Worm (Caenorhabditis elegans) whole organism, L2 larva: ENCODE data around the gene C15C8.4.
A peak's percentile ranks its signal among the peaks of the same experiment; 100 is the strongest.

ENCODE experiments used
- C34F6.9 ChIP-seq: fragments of 150-350 bp; optimal IDR thresholded peaks from 2 replicates; lab custom pipeline; 2014; ENCODE audit warnings: missing biosample characterization, missing genetic modification characterization
- F13H6.1 ChIP-seq: sonication (generic microtip); optimal IDR thresholded peaks from 2 replicates; lab custom pipeline; 2016; ENCODE audit warnings: missing genetic modification characterization, missing compliant biosample characterization
- alr-1 ChIP-seq: fragments of 150-350 bp; optimal IDR thresholded peaks from 2 replicates; lab custom pipeline; 2014; ENCODE audit warnings: missing biosample characterization, missing genetic modification characterization
- aly-2 ChIP-seq: fragments of 150-350 bp; optimal IDR thresholded peaks from 2 replicates; lab custom pipeline; 2014; ENCODE audit warnings: missing biosample characterization, missing genetic modification characterization
- ama-1 ChIP-seq: fragments of 150-350 bp; optimal IDR thresholded peaks from 2 replicates; lab custom pipeline; 2018; ENCODE audit warnings: inconsistent platforms
- blmp-1 ChIP-seq: sonication (generic microtip); optimal IDR thresholded peaks from 2 replicates; lab custom pipeline; 2017; ENCODE audit warnings: missing genetic modification characterization, mild to moderate bottlenecking, missing compliant biosample characterization, antibody characterized with exemption, moderate library complexity; ENCODE audit not compliant: insufficient read depth
- ceh-82 ChIP-seq: fragments of 150-350 bp; optimal IDR thresholded peaks from 2 replicates; lab custom pipeline; 2014; ENCODE audit warnings: missing biosample characterization, missing genetic modification characterization
- crh-2 ChIP-seq: sonication (generic microtip); optimal IDR thresholded peaks from 2 replicates; lab custom pipeline; 2017; ENCODE audit warnings: missing biosample characterization, missing genetic modification characterization
- dmd-4 ChIP-seq: sonication (generic microtip); optimal IDR thresholded peaks from 2 replicates; lab custom pipeline; 2017; ENCODE audit warnings: missing biosample characterization, missing genetic modification characterization
- elt-1 ChIP-seq: fragments of 150-350 bp; optimal IDR thresholded peaks from 2 replicates; lab custom pipeline; 2014; ENCODE audit warnings: missing biosample characterization, missing genetic modification characterization
- elt-3 ChIP-seq: sonication (generic microtip); optimal IDR thresholded peaks from 2 replicates; lab custom pipeline; 2017; ENCODE audit warnings: missing biosample characterization, missing genetic modification characterization
- fos-1 ChIP-seq: fragments of 150-350 bp; optimal IDR thresholded peaks from 2 replicates; lab custom pipeline; 2014; ENCODE audit warnings: missing biosample characterization, missing genetic modification characterization
- gmeb-1 ChIP-seq: fragments of 150-350 bp; optimal IDR thresholded peaks from 2 replicates; lab custom pipeline; 2014; ENCODE audit warnings: missing biosample characterization, missing genetic modification characterization
- lin-11 ChIP-seq: fragments of 150-350 bp; sonication (generic microtip); optimal IDR thresholded peaks from 2 replicates; lab custom pipeline; 2014; ENCODE audit warnings: missing biosample characterization, missing genetic modification characterization, inconsistent platforms, mixed read lengths
- mdl-1 ChIP-seq, 2 experiments: fragments of 150-350 bp in 1 of 2; sonication (generic microtip) in 1 of 2; optimal IDR thresholded peaks; 2 replicates each; lab custom pipeline; 2017; ENCODE audit warnings: missing biosample characterization in 2 of 2, missing genetic modification characterization in 2 of 2
- nhr-11 ChIP-seq: fragments of 150-350 bp; optimal IDR thresholded peaks from 2 replicates; lab custom pipeline; 2014; ENCODE audit warnings: missing biosample characterization, missing genetic modification characterization
- nhr-129 ChIP-seq: fragments of 150-350 bp; optimal IDR thresholded peaks from 2 replicates; lab custom pipeline; 2014; ENCODE audit warnings: missing biosample characterization, missing genetic modification characterization
- nhr-21 ChIP-seq: fragments of 150-350 bp; optimal IDR thresholded peaks from 2 replicates; lab custom pipeline; 2014; ENCODE audit warnings: missing biosample characterization, missing genetic modification characterization
- nhr-23 ChIP-seq: fragments of 150-350 bp; optimal IDR thresholded peaks from 2 replicates; lab custom pipeline; 2014; ENCODE audit warnings: missing biosample characterization, missing genetic modification reagents, missing genetic modification characterization
- nhr-237 ChIP-seq: fragments of 150-350 bp; optimal IDR thresholded peaks from 2 replicates; lab custom pipeline; 2014; ENCODE audit warnings: missing biosample characterization, missing genetic modification characterization
- nhr-6 ChIP-seq: fragments of 150-350 bp; optimal IDR thresholded peaks from 2 replicates; lab custom pipeline; 2014; ENCODE audit warnings: missing biosample characterization, missing genetic modification characterization
- peb-1 ChIP-seq: fragments of 150-350 bp; optimal IDR thresholded peaks from 2 replicates; lab custom pipeline; 2014; ENCODE audit warnings: missing biosample characterization, missing genetic modification characterization
- sma-3 ChIP-seq: sonication (generic microtip); optimal IDR thresholded peaks from 2 replicates; lab custom pipeline; 2016; ENCODE audit warnings: missing genetic modification reagents, missing genetic modification characterization, missing compliant biosample characterization
- sma-9 ChIP-seq, 2 experiments: fragments of 150-350 bp in 1 of 2; sonication (generic microtip) in 1 of 2; optimal IDR thresholded peaks; 2 replicates each; lab custom pipeline; 2014 to 2016; ENCODE audit warnings: missing genetic modification characterization in 2 of 2, mild to moderate bottlenecking in 1 of 2, missing biosample characterization in 1 of 2, missing compliant biosample characterization in 1 of 2, missing genetic modification reagents in 1 of 2, moderate library complexity in 1 of 2
- unc-55 ChIP-seq: fragments of 150-350 bp; sonication (generic microtip); optimal IDR thresholded peaks from 3 replicates; lab custom pipeline; 2014; ENCODE audit warnings: missing biosample characterization, missing genetic modification reagents, missing genetic modification characterization
- ztf-1 ChIP-seq: fragments of 200-800 bp; sonication (Bioruptor generic); conservative IDR thresholded peaks from 2 replicates; pipeline ENCODE4 v1.3.6; 2022; ENCODE audit warnings: missing genetic modification characterization, missing compliant biosample characterization
- ztf-4 ChIP-seq: fragments of 150-350 bp; optimal IDR thresholded peaks from 2 replicates; lab custom pipeline; 2014; ENCODE audit warnings: missing biosample characterization, missing genetic modification characterization

The C15C8.4 gene

ce11 chrV:12744979-12745378 is 2.3 kb downstream of the C15C8.4 start, which contains the start of gene C15C8.7:
Gene C15C8.7, minus strand, starts transcription at chrV:12745050.
- TF ChIP-seq F13H6.1 (tag; lab: Kevin White, UChicago) (peak; percentile 6), nhr-21 (tag; lab: Kevin White, UChicago) (no peak), nhr-129 (tag; lab: Kevin White, UChicago) (no peak), ama-1 (lab: Kevin White, UChicago) (no peak), C34F6.9 (tag; lab: Kevin White, UChicago) (no peak), blmp-1 (no peak), alr-1 (tag; lab: Kevin White, UChicago) (no peak), elt-3 (tag; lab: Kevin White, UChicago) (no peak), fos-1 (tag; lab: Kevin White, UChicago) (peak; percentile 63), dmd-4 (tag; lab: Kevin White, UChicago) (no peak), mdl-1 (tag; optimal IDR thresholded peaks at IDR 0.05; lab: Kevin White, UChicago) (no peak)

DNA sequence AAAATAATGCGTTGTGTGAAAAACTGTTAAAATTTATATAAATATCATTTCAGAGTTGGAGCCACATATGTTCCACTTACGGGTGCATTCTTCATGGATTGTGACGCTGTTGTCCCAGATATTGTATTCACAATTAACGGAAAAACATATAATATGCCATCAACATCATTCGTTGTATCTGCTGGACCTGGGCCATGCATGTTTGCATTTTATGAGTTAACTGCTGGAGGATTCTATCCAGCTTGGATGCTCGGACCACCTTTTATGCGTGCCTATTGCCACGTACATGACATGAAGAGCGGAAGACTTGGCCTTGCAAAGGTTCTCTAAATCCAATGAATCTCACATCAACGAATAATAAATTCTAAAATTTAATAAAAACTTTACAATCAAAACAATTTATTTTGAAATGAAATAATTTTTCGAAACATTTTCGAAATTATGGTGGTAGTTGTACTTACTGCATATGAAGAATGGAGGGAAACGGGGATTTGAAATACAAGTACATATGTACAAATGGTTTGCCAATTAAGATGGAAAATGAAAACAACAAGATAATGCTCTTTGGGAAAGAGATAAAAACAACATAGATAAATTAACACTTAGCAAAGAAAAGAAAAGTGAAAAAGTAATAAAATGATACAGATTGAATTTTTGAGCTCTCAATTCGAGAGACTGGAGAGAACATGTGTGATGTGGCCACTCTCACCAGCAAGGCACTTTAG is 3.3 kb downstream of the C15C8.4 start:
- TF ChIP-seq blmp-1 (no peak), nhr-23 (tag; lab: Kevin White, UChicago) (no peak), ztf-1 (no peak), elt-1 (tag; lab: Kevin White, UChicago) (no peak), nhr-11 (tag; lab: Kevin White, UChicago) (no peak), ceh-82 (no peak), sma-9 (GFP tag; optimal IDR thresholded peaks at IDR 0.05; lab: Kevin White, UChicago) (no peak), sma-9 (tag; optimal IDR thresholded peaks at IDR 0.05; lab: Kevin White, UChicago) (no peak)
- TF ChIP-seq, all 48 proteins: peak for 0

- peak; percentile 54 for TF ChIP-seq sma-9 (GFP tag; optimal IDR thresholded peaks at IDR 0.05; lab: Kevin White, UChicago)
- TF ChIP-seq sma-9 (tag; optimal IDR thresholded peaks at IDR 0.05; lab: Kevin White, UChicago), result no peak
- peak; percentile 8 for TF ChIP-seq gmeb-1 (tag; lab: Kevin White, UChicago)
- TF ChIP-seq fos-1 (tag; lab: Kevin White, UChicago), result peak; percentile 82
- no peak for TF ChIP-seq nhr-21 (tag; lab: Kevin White, UChicago)
- TF ChIP-seq nhr-129 (tag; lab: Kevin White, UChicago), result peak; percentile 96
- peak; percentile 70 for TF ChIP-seq crh-2 (tag; lab: Kevin White, UChicago)
- TF ChIP-seq ceh-82, result no peak
- TF ChIP-seq nhr-237 (tag; lab: Kevin White, UChicago), result no peak
- TF ChIP-seq unc-55 (GFP tag; lab: Kevin White, UChicago), result no peak
- TF ChIP-seq, all 48 proteins: peak for 5
Measured at ce11 chrV:12741684-12742083, 5.6 kb downstream of the C15C8.4 start, which contains the start of gene hrg-7. Gene hrg-7, plus strand, starts transcription at chrV:12742041.

ce11 chrV:12736166-12736753 is 11.0 kb downstream of the C15C8.4 start, which contains the start of gene cky-1:
Gene cky-1, plus strand, starts transcription at chrV:12736703.
- TF ChIP-seq lin-11 (tag; lab: Kevin White, UChicago) (no peak), peb-1 (peak; percentile 71), blmp-1 (no peak)

DNA sequence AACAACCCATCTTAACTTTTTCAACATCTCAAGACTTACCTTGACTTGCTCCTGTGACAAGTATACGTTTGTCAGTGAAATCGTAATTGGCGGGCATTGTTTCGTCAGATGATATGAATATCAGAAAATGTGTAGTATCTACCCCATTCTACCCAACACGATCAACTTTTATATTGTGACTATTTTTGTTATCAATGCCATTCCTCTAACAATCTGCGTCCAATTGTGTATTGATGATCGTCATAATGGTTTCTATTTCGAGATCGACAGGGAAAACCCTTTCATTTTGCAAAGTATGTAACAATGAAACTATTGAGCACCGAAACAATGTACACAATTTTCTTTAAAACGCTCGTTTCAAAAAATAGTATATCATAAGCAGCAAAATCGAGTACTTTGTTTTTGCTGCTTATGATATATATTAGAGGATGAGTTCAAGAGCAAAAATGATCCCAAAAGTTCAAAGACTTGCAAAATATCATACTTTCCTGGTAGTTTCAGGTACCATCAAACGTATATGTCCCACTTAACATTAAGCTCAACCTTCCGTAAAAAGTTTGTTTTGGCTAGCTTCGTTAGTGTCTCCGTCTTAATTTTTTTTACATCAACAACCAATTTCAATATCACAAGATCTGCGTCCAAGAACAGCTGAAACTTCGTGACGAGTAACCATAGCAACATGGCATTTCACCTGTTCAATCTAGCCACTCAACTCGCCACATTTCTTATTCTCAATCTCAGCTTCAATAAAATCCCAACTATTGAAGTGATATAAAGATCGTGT is 13.6 kb downstream of the C15C8.4 start, which contains the start of the genes dhs-21 and xbx-9:
Gene dhs-21 (minus strand): TSS at position 181 of the 784 bp plus-strand sequence.
Gene xbx-9 (plus strand): TSS at position 734 of the 784 bp plus-strand sequence.
- peak; percentile 50 for TF ChIP-seq sma-9 (GFP tag; optimal IDR thresholded peaks at IDR 0.05; lab: Kevin White, UChicago)
- TF ChIP-seq sma-9 (tag; optimal IDR thresholded peaks at IDR 0.05; lab: Kevin White, UChicago), result no peak
- TF ChIP-seq sma-3 (GFP tag; lab: Kevin White, UChicago), result peak; percentile 11
- TF ChIP-seq fos-1 (tag; lab: Kevin White, UChicago), result peak; percentile 59
- TF ChIP-seq nhr-129 (tag; lab: Kevin White, UChicago), result peak; percentile 87
- TF ChIP-seq dmd-4 (tag; lab: Kevin White, UChicago), result no peak

DNA sequence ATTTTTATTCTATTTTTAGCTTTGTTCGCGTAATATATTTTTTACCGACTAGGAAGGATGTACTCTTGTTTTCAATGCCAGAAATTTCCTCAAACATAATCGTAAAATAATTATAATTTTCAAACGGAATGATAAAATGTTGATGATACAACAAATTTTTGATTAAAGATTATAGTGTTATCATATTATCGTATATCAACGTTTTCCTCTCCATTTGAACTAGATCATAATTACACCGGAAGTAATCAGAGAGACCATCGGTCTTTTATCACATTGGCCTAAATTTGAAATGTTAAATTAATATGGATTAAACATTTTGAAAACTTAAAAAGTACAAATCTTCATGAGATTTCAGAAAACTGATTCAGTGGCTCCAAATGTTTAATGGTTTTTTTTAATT is 14.5 kb downstream of the C15C8.4 start:
- TF ChIP-seq nhr-21 (tag; lab: Kevin White, UChicago) (no peak), sma-9 (GFP tag; optimal IDR thresholded peaks at IDR 0.05; lab: Kevin White, UChicago) (peak; percentile 46), sma-9 (tag; optimal IDR thresholded peaks at IDR 0.05; lab: Kevin White, UChicago) (no peak), sma-3 (GFP tag; lab: Kevin White, UChicago) (no peak), fos-1 (tag; lab: Kevin White, UChicago) (peak; percentile 62), elt-3 (tag; lab: Kevin White, UChicago) (no peak), nhr-6 (tag; lab: Kevin White, UChicago) (no peak), mdl-1 (tag; optimal IDR thresholded peaks at IDR 0.05; lab: Kevin White, UChicago) (no peak), crh-2 (tag; lab: Kevin White, UChicago) (peak; percentile 18), aly-2 (tag; lab: Kevin White, UChicago) (no peak), nhr-11 (tag; lab: Kevin White, UChicago) (no peak), lin-11 (tag; lab: Kevin White, UChicago) (no peak), ztf-4 (no peak)
